Fruit fly (Drosophila melanogaster): ENCODE results near the gene CG42399.

Gene CG42399

DNA sequence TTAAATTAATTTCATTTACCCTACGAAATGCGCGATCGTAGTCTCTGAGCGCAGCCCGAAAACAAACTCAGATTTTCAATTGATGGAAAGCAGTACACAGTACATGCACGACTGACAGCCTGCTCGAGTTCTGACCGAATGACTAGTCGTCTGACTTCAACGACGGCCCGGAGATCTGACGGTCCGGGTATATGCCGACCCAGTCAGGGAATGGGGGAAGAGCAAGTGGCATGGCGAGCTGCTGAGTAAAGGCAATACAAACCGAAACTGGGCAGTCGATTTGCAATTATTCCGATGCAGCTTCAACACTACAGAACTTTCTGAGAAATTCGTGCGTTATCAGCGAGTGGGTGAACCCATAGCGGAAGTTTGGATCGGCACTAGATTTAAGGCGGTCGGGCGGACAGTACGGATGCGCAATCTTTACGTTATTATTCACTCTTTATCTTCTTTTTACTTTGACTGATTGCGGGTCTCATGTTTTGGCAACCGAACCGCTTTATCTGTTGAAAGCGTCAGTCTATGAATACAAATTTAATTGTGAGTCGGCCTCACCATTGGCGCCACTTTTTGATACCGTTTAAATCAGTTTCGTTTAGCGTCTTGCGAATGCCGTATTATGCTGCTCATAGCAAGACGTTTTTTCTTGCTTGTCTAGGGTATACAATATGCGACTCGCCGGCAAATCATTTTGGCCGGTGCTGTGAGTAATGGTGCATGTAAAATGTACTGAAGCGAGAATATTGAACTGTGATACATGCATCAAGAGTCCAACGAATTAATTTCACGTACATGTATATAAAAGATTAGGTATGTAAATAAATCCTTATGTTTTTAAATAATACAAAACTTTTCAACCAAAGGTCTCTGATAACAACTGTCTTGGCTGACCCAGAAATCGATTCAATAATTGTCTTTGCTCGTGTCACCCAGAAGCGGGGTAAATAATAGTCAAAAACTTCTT lies 32.3 kb downstream of the CG42399 start (continued):
- TF ChIP-seq CG11762 (GFP tag; optimal IDR thresholded peaks at IDR 0.05; ENCODE audit: insufficient read depth) (no peak), pdm3 (GFP tag; optimal IDR thresholded peaks at IDR 0.05) (no peak), dac (GFP tag; optimal IDR thresholded peaks at IDR 0.05) (no peak), svp (GFP tag) (peak; percentile 84), lz (GFP tag; optimal IDR thresholded peaks at IDR 0.05) (no peak), fd59A (GFP tag; optimal IDR thresholded peaks at IDR 0.05) (no peak), CG15336 (GFP tag; IDR thresholded peaks at IDR 0.05) (no peak; the same call in 1 of the 2 replicates), salr (GFP tag; optimal IDR thresholded peaks at IDR 0.05) (peak in 1 of 2 experiments; percentile 20), CG16779 (tag; optimal IDR thresholded peaks at IDR 0.05) (no peak), CG32006 (GFP tag; optimal IDR thresholded peaks at IDR 0.05) (peak; percentile 74), Ets96B (tag; optimal IDR thresholded peaks at IDR 0.05) (no peak), CG3919 (GFP tag; optimal IDR thresholded peaks at IDR 0.05) (no peak), CG7368 (GFP tag; optimal IDR thresholded peaks at IDR 0.05) (peak; percentile 27)

DNA sequence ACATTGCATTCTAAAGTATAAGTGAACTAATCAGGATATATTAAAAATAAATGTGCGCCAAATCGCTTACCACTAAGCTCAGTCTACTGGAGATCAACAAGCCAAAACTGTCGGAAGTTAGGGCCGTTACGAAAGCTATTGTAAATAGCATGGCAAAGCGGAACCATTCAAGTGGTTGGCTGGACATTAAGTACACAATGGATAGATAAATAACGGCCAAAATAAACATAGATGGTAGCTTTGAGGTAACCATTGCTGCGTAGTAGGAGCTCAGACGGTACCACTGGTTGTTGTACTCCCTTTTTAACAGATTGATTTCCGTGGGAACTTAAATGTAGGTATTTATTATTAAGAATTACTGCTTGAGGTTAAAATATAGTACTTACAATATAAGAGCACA lies 35.4 kb downstream of the CG42399 start:
- TF ChIP-seq net (GFP tag; optimal IDR thresholded peaks at IDR 0.05), result no peak
- peak; percentile 60 for TF ChIP-seq fkh (GFP tag; optimal IDR thresholded peaks at IDR 0.05)

DNA sequence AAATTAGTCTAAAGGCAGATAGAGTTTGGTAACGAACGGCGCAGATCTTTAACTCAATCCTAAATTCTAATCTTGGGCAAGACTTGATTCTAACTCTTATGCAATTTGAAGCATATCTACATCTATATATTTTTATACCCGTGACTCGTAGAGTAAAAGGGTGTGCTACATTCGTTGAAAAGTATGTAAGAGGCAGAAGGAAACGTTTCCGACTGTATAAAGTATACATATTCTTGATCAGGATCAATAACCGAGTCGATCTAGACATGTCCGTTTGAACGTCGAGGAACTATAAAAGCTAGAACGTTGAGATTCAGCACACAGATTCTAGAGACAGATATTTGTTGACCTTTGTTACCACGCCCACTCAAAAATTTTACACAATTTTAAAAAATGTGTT lies 36.7 kb downstream of the CG42399 start, which contains the start of gene CG13694:
Gene CG13694 (minus strand): TSS at position 101 of the 400 bp plus-strand sequence.
- no peak for TF ChIP-seq Hr38 (GFP tag; optimal IDR thresholded peaks at IDR 0.05)
- TF ChIP-seq dsx (GFP tag; optimal IDR thresholded peaks at IDR 0.05; ENCODE audit: poor library complexity, severe bottlenecking), result no peak
- TF ChIP-seq CG8632 (GFP tag; optimal IDR thresholded peaks at IDR 0.05), result no peak
- TF ChIP-seq CG11902 (GFP tag; optimal IDR thresholded peaks at IDR 0.05), result no peak
- no peak for TF ChIP-seq cyc (GFP tag; optimal IDR thresholded peaks at IDR 0.05)
- TF ChIP-seq CG6808 (GFP tag; optimal IDR thresholded peaks at IDR 0.05), result no peak
- no peak for TF ChIP-seq dac (GFP tag; optimal IDR thresholded peaks at IDR 0.05)
- no peak for TF ChIP-seq CG7368 (GFP tag; optimal IDR thresholded peaks at IDR 0.05)
- no peak for TF ChIP-seq OdsH (GFP tag; optimal IDR thresholded peaks at IDR 0.05)
- TF ChIP-seq pdm3 (GFP tag; optimal IDR thresholded peaks at IDR 0.05), result no peak
- TF ChIP-seq vri (GFP tag; optimal IDR thresholded peaks at IDR 0.05), result no peak
- TF ChIP-seq svp (GFP tag), result no peak
- no peak for TF ChIP-seq CG6854 (GFP tag; optimal IDR thresholded peaks at IDR 0.05)
- TF ChIP-seq CG1621 (tag; optimal IDR thresholded peaks at IDR 0.05), result no peak
- TF ChIP-seq Eip75B (GFP tag; optimal IDR thresholded peaks at IDR 0.05), result no peak
- no peak for TF ChIP-seq CG31627 (GFP tag; optimal IDR thresholded peaks at IDR 0.05)

- TF ChIP-seq svp (GFP tag), result peak; percentile 21
- TF ChIP-seq Smox (GFP tag; optimal IDR thresholded peaks at IDR 0.05), result no peak
- no peak for TF ChIP-seq CG1621 (tag; optimal IDR thresholded peaks at IDR 0.05)
These were observed 38.7 kb downstream of the CG42399 start, which contains the start of gene ND-15 for dm6 chr2L:114429-114828. ND-15 (plus strand) TSS chr2L:114726.

- no peak for TF ChIP-seq Blimp-1 (GFP tag; optimal IDR thresholded peaks at IDR 0.05)
- no peak for TF ChIP-seq achi (GFP tag; optimal IDR thresholded peaks at IDR 0.05)
- TF ChIP-seq Met (GFP tag; optimal IDR thresholded peaks at IDR 0.05), result no peak
- TF ChIP-seq CG10631 (GFP tag; optimal IDR thresholded peaks at IDR 0.05), result no peak
- TF ChIP-seq CG9139 (GFP tag; optimal IDR thresholded peaks at IDR 0.05), result no peak
These were observed 43.1 kb downstream of the CG42399 start for dm6 chr2L:110046-110445.
